Worm (Caenorhabditis elegans): ENCODE results near the gene srx-125.

- no peak for TF ChIP-seq elt-3 (tag; optimal IDR thresholded peaks at IDR 0.05)
- no peak for TF ChIP-seq mep-1 (tag; optimal IDR thresholded peaks at IDR 0.05)
- TF ChIP-seq mab-5 (tag; optimal IDR thresholded peaks at IDR 0.05) = no peak
- TF ChIP-seq elt-1 (tag; optimal IDR thresholded peaks at IDR 0.05; ENCODE audit: borderline replicate concordance, insufficient read depth) = no peak
- no peak for TF ChIP-seq nhr-237 (tag; optimal IDR thresholded peaks at IDR 0.05)
These were observed 7.4 kb downstream of the srx-125 start for ce11 chrV:13374532-13374931.
